Worm (Caenorhabditis elegans) whole organism, L4 larva: ENCODE data around the gene tsp-6.

Source experiments
- D1046.2 ChIP-seq: fragments of 200-800 bp; sonication (Bioruptor generic); IDR thresholded peaks from 2 replicates; pipeline ENCODE4 v1.3.6; 2022; ENCODE audit warnings: missing genetic modification characterization, missing compliant biosample characterization
- F26F4.8 ChIP-seq: fragments of 200-800 bp; sonication (Bioruptor generic); conservative IDR thresholded peaks from 2 replicates; pipeline ENCODE4 v1.3.6; 2022; ENCODE audit warnings: missing genetic modification characterization, missing compliant biosample characterization
- F44E2.7 ChIP-seq: fragments of 200-800 bp; sonication (Bioruptor generic); IDR thresholded peaks from 2 replicates; pipeline ENCODE4 v2.1.2; 2022; ENCODE audit warnings: missing genetic modification characterization, missing compliant biosample characterization
- F49E8.2 ChIP-seq: sonication (generic microtip); optimal IDR thresholded peaks from 2 replicates; lab custom pipeline; 2016; ENCODE audit warnings: missing compliant biosample characterization, mild to moderate bottlenecking, missing genetic modification characterization, borderline replicate concordance
- T20F7.1 ChIP-seq: fragments of 200-800 bp; sonication (Bioruptor generic); optimal IDR thresholded peaks from 2 replicates; lab custom pipeline; 2018; ENCODE audit warnings: mild to moderate bottlenecking, missing genetic modification characterization, missing compliant biosample characterization
- T26A8.4 ChIP-seq: fragments of 200-800 bp; sonication (Bioruptor generic); IDR thresholded peaks from 2 replicates; pipeline ENCODE4 v1.3.6; 2022; ENCODE audit warnings: missing genetic modification characterization, missing compliant biosample characterization
- Y48G9A.11 ChIP-seq: fragments of 200-800 bp; sonication (Bioruptor generic); IDR thresholded peaks from 2 replicates; pipeline ENCODE4 v1.3.6; 2022; ENCODE audit warnings: missing genetic modification reagents, missing genetic modification characterization, missing compliant biosample characterization
- aha-1 ChIP-seq: fragments of 150-350 bp; peaks from one replicate; lab custom pipeline; 2014; ENCODE audit warnings: missing biosample characterization, missing genetic modification characterization
- ama-1 ChIP-seq: fragments of 150-350 bp; optimal IDR thresholded peaks from 2 replicates; lab custom pipeline; 2014; ENCODE audit warnings: inconsistent platforms, mixed read lengths
- arid-1 ChIP-seq: fragments of 200-800 bp; sonication (Bioruptor generic); conservative IDR thresholded peaks from 2 replicates; pipeline ENCODE4 v1.3.6; 2022; ENCODE audit warnings: missing genetic modification reagents, missing genetic modification characterization, missing compliant biosample characterization
- ceh-28 ChIP-seq: fragments of 150-350 bp; optimal IDR thresholded peaks from 2 replicates; lab custom pipeline; 2014; ENCODE audit warnings: missing biosample characterization, missing genetic modification reagents, missing genetic modification characterization
- ceh-44 ChIP-seq: fragments of 200-800 bp; sonication (Bioruptor generic); IDR thresholded peaks from 2 replicates; pipeline ENCODE4 v1.3.6; 2022; ENCODE audit warnings: missing genetic modification reagents, missing genetic modification characterization, missing compliant biosample characterization
- ctbp-1 ChIP-seq: fragments of 200-800 bp; sonication (Bioruptor generic); IDR thresholded peaks from 2 replicates; pipeline ENCODE4 v1.3.6; 2022; ENCODE audit warnings: missing genetic modification reagents, missing genetic modification characterization, missing compliant biosample characterization
- daf-12 ChIP-seq: fragments of 150-350 bp; optimal IDR thresholded peaks from 2 replicates; lab custom pipeline; 2014; ENCODE audit warnings: missing biosample characterization, missing genetic modification reagents, missing genetic modification characterization
- dpl-1 ChIP-seq: fragments of 150-350 bp; optimal IDR thresholded peaks from 2 replicates; lab custom pipeline; 2014; ENCODE audit warnings: missing biosample characterization, missing genetic modification reagents, missing genetic modification characterization
- dve-1 ChIP-seq: sonication (generic microtip); optimal IDR thresholded peaks from 2 replicates; lab custom pipeline; 2017; ENCODE audit warnings: antibody characterized with exemption, mild to moderate bottlenecking, missing genetic modification characterization, missing compliant biosample characterization; ENCODE audit not compliant: insufficient read depth
- fkh-10 ChIP-seq: fragments of 150-350 bp; optimal IDR thresholded peaks from 2 replicates; lab custom pipeline; 2014; ENCODE audit warnings: missing biosample characterization, missing genetic modification reagents, missing genetic modification characterization
- gei-8 ChIP-seq: fragments of 200-800 bp; sonication (Bioruptor generic); optimal IDR thresholded peaks from 2 replicates; lab custom pipeline; 2018; ENCODE audit warnings: mild to moderate bottlenecking, missing genetic modification characterization, missing compliant biosample characterization
- hif-1 ChIP-seq, 2 experiments: sonication (generic microtip); optimal IDR thresholded peaks; 2 replicates each; lab custom pipeline; 2016 to 2017; ENCODE audit warnings: missing compliant biosample characterization in 2 of 2, missing genetic modification characterization in 2 of 2, missing genetic modification reagents in 2 of 2, missing genotype in 2 of 2, mild to moderate bottlenecking in 1 of 2
- lim-7 ChIP-seq: fragments of 200-800 bp; sonication (Bioruptor generic); IDR thresholded peaks from 2 replicates; pipeline ENCODE4 v1.3.6; 2022; ENCODE audit warnings: missing genetic modification characterization, missing compliant biosample characterization
- lin-1 ChIP-seq: fragments of 200-800 bp; sonication (Bioruptor generic); IDR thresholded peaks from 2 replicates; pipeline ENCODE4 v1.3.6; 2022; ENCODE audit warnings: missing genetic modification reagents, missing genetic modification characterization, missing compliant biosample characterization
- lin-15B ChIP-seq: fragments of 150-350 bp; sonication (generic microtip); optimal IDR thresholded peaks from 3 replicates; lab custom pipeline; 2014; ENCODE audit warnings: missing biosample characterization, missing genetic modification characterization
- lin-29 ChIP-seq: fragments of 200-800 bp; sonication (Bioruptor generic); IDR thresholded peaks from 2 replicates; pipeline ENCODE4 v1.3.6; 2022; ENCODE audit warnings: missing genetic modification reagents, missing genetic modification characterization, missing compliant biosample characterization
- lsy-2 ChIP-seq, 2 experiments: fragments of 150-350 bp in 1 of 2; sonication (generic microtip) in 1 of 2; optimal IDR thresholded peaks; 2 replicates each; lab custom pipeline; 2014 to 2017; ENCODE audit warnings: missing biosample characterization in 2 of 2, missing genetic modification characterization in 2 of 2
- mdl-1 ChIP-seq, 2 experiments: fragments of 150-350 bp in 1 of 2; sonication (generic microtip) in 1 of 2; optimal IDR thresholded peaks; 2 replicates each; lab custom pipeline; 2014 to 2017; ENCODE audit warnings: missing biosample characterization in 2 of 2, missing genetic modification characterization in 2 of 2
- mes-2 ChIP-seq: sonication (generic microtip); optimal IDR thresholded peaks from 2 replicates; lab custom pipeline; 2016; ENCODE audit warnings: missing genotype, mild to moderate bottlenecking, missing genetic modification characterization, missing compliant biosample characterization; ENCODE audit not compliant: poor library complexity, severe bottlenecking
- mxl-3 ChIP-seq: fragments of 200-800 bp; sonication (Bioruptor generic); optimal IDR thresholded peaks from 2 replicates; lab custom pipeline; 2018; ENCODE audit warnings: mild to moderate bottlenecking, missing genetic modification characterization, missing compliant biosample characterization
- nhr-11 ChIP-seq: fragments of 150-350 bp; optimal IDR thresholded peaks from 2 replicates; lab custom pipeline; 2014; ENCODE audit warnings: missing biosample characterization, missing genetic modification characterization
- nhr-237 ChIP-seq: sonication (generic microtip); optimal IDR thresholded peaks from 2 replicates; lab custom pipeline; 2017; ENCODE audit warnings: missing biosample characterization, missing genetic modification characterization
- nhr-28 ChIP-seq: fragments of 150-350 bp; optimal IDR thresholded peaks from 2 replicates; lab custom pipeline; 2014; ENCODE audit warnings: missing biosample characterization, missing genetic modification characterization
- nhr-48 ChIP-seq: sonication (generic microtip); optimal IDR thresholded peaks from 2 replicates; lab custom pipeline; 2016; ENCODE audit warnings: mild to moderate bottlenecking, missing genetic modification characterization, missing compliant biosample characterization
- nhr-6 ChIP-seq: fragments of 150-350 bp; optimal IDR thresholded peaks from 2 replicates; lab custom pipeline; 2014; ENCODE audit warnings: missing biosample characterization, missing genetic modification characterization
- nhr-77 ChIP-seq: fragments of 150-350 bp; optimal IDR thresholded peaks from 2 replicates; lab custom pipeline; 2014; ENCODE audit warnings: missing biosample characterization, missing genetic modification characterization
- saeg-2 ChIP-seq: fragments of 200-800 bp; sonication (Bioruptor generic); IDR thresholded peaks from 2 replicates; pipeline ENCODE4 v1.3.6; 2022; ENCODE audit warnings: missing genetic modification reagents, missing genetic modification characterization, missing compliant biosample characterization
- sdz-12 ChIP-seq: fragments of 200-800 bp; sonication (Bioruptor generic); optimal IDR thresholded peaks from 2 replicates; lab custom pipeline; 2018; ENCODE audit warnings: mild to moderate bottlenecking, missing genetic modification characterization, missing compliant biosample characterization
- set-16 ChIP-seq: fragments of 200-800 bp; sonication (Bioruptor generic); IDR thresholded peaks from 2 replicates; pipeline ENCODE4 v1.3.6; 2022; ENCODE audit warnings: missing genetic modification reagents, missing genetic modification characterization, missing compliant biosample characterization
- snpc-1.2 ChIP-seq: fragments of 200-800 bp; sonication (Bioruptor generic); IDR thresholded peaks from 2 replicates; pipeline ENCODE4 v1.3.6; 2022; ENCODE audit warnings: missing genetic modification reagents, missing genetic modification characterization, missing compliant biosample characterization
- spr-3 ChIP-seq: fragments of 200-800 bp; sonication (Bioruptor generic); optimal IDR thresholded peaks from 2 replicates; lab custom pipeline; 2018; ENCODE audit warnings: mild to moderate bottlenecking, missing genetic modification characterization, missing compliant biosample characterization
- unc-130 ChIP-seq: sonication (generic microtip); optimal IDR thresholded peaks from 2 replicates; lab custom pipeline; 2016; ENCODE audit warnings: missing genetic modification reagents, missing genetic modification characterization, missing compliant biosample characterization
- unc-39 ChIP-seq: sonication (generic microtip); optimal IDR thresholded peaks from 2 replicates; lab custom pipeline; 2017; ENCODE audit warnings: missing biosample characterization, missing genetic modification characterization
- zfp-2 ChIP-seq: sonication (generic microtip); optimal IDR thresholded peaks from 2 replicates; lab custom pipeline; 2016; ENCODE audit warnings: mild to moderate bottlenecking, missing genetic modification characterization, missing compliant biosample characterization
- ztf-11 ChIP-seq: fragments of 150-350 bp; optimal IDR thresholded peaks from 2 replicates; lab custom pipeline; 2014; ENCODE audit warnings: missing biosample characterization, missing genetic modification characterization
- ztf-7 ChIP-seq: fragments of 150-350 bp; optimal IDR thresholded peaks from 2 replicates; lab custom pipeline; 2014; ENCODE audit warnings: missing biosample characterization, missing genetic modification characterization

Gene tsp-6

ce11 chrX:2818899-2819298 is 1.3 kb upstream of the tsp-6 start:
- TF ChIP-seq dpl-1 (GFP tag; lab: Kevin White, UChicago) (no peak), nhr-11 (tag; lab: Kevin White, UChicago) (peak; percentile 35)

- TF ChIP-seq aha-1 (peak; percentile 64), nhr-77 (no peak), daf-12 (tag; lab: Kevin White, UChicago) (no peak), fkh-10 (GFP tag; lab: Kevin White, UChicago) (peak; percentile 7), nhr-11 (tag; lab: Kevin White, UChicago) (peak; percentile 49)
Measured at ce11 chrX:2819747-2820146, 501 bp upstream of the tsp-6 start.

ce11 chrX:2826337-2826736 is 6.1 kb downstream of the tsp-6 start:
- no peak for TF ChIP-seq ctbp-1 (GFP tag; lab: Robert Waterston, UW)
- TF ChIP-seq set-16 (GFP tag; lab: Robert Waterston, UW): peak; percentile 85
- 0 out of 2 replicates have a peak, but pooled peaks have one; percentile 34 for TF ChIP-seq snpc-1.2 (GFP tag; lab: Robert Waterston, UW)

- TF ChIP-seq nhr-237 (tag; lab: Kevin White, UChicago) (no peak), ctbp-1 (GFP tag; lab: Robert Waterston, UW) (no peak), dve-1 (tag; lab: Kevin White, UChicago) (no peak), unc-39 (no peak), aha-1 (peak; percentile 6), T26A8.4 (GFP tag; lab: Robert Waterston, UW) (no peak)
- TF ChIP-seq, all 104 proteins: peak for 1
Measured at ce11 chrX:2827702-2828182, 7.5 kb downstream of the tsp-6 start, which contains the start of gene ssr-2. TSS of gene ssr-2 (minus strand) at chrX:2827752.

ce11 chrX:2836770-2837169 is 16.5 kb downstream of the tsp-6 start:
- TF ChIP-seq zfp-2 (tag; lab: Kevin White, UChicago): no peak
- no peak for TF ChIP-seq gei-8 (GFP tag; lab: Kevin White, UChicago)
- no peak for TF ChIP-seq ama-1 (lab: Kevin White, UChicago)
- no peak for TF ChIP-seq Y48G9A.11 (GFP tag; lab: Robert Waterston, UW)
- no peak for TF ChIP-seq nhr-11 (tag; lab: Kevin White, UChicago)
- TF ChIP-seq saeg-2 (GFP tag; lab: Robert Waterston, UW): no peak
- TF ChIP-seq lin-15B (tag; lab: Kevin White, UChicago): no peak
- TF ChIP-seq nhr-48 (tag; lab: Kevin White, UChicago): no peak
- TF ChIP-seq dve-1 (tag; lab: Kevin White, UChicago): peak; percentile 57
- TF ChIP-seq F49E8.2 (tag; lab: Kevin White, UChicago): no peak
- no peak for TF ChIP-seq fkh-10 (GFP tag; lab: Kevin White, UChicago)
- no peak for TF ChIP-seq nhr-77
- no peak for TF ChIP-seq lin-29
- TF ChIP-seq nhr-6 (tag; lab: Kevin White, UChicago): no peak
- TF ChIP-seq lsy-2 (tag; optimal IDR thresholded peaks at IDR 0.05; lab: Kevin White, UChicago): no peak
- no peak for TF ChIP-seq mdl-1 (tag; optimal IDR thresholded peaks at IDR 0.05; lab: Kevin White, UChicago)
- TF ChIP-seq F26F4.8 (GFP tag; lab: Robert Waterston, UW): no peak
- no peak for TF ChIP-seq ceh-28 (tag; lab: Kevin White, UChicago)
- TF ChIP-seq nhr-28 (tag; lab: Kevin White, UChicago): no peak
- no peak for TF ChIP-seq D1046.2 (GFP tag; lab: Robert Waterston, UW)
- no peak for TF ChIP-seq T20F7.1 (GFP tag; lab: Kevin White, UChicago)
- no peak for TF ChIP-seq arid-1 (GFP tag; lab: Robert Waterston, UW)
- TF ChIP-seq lim-7 (GFP tag; lab: Robert Waterston, UW): no peak
- no peak for TF ChIP-seq unc-130 (GFP tag; lab: Kevin White, UChicago)
- no peak for TF ChIP-seq ztf-7 (tag; lab: Kevin White, UChicago)
- TF ChIP-seq sdz-12 (GFP tag; lab: Kevin White, UChicago): no peak
- TF ChIP-seq spr-3 (GFP tag; lab: Kevin White, UChicago): no peak
- no peak for TF ChIP-seq ztf-11 (tag; lab: Kevin White, UChicago)
- TF ChIP-seq mes-2 (tag; lab: Kevin White, UChicago): no peak
- no peak for TF ChIP-seq lin-1 (GFP tag; lab: Robert Waterston, UW)
- TF ChIP-seq mxl-3 (GFP tag; lab: Kevin White, UChicago): peak; percentile 2
- TF ChIP-seq F44E2.7 (GFP tag; lab: Robert Waterston, UW): no peak
- TF ChIP-seq ceh-44: no peak
- no peak for TF ChIP-seq hif-1 (tag; optimal IDR thresholded peaks at IDR 0.05; lab: Kevin White, UChicago)
